Worm (Caenorhabditis elegans): ENCODE measurements around the gene Y73B6A.1.

Gene Y73B6A.1

ce11 chrIV:6657519-6658031, 10.2 kb downstream of the Y73B6A.1 start, which contains the start of gene C01B10.11 (continued):
- no peak for TF ChIP-seq pag-3 (tag; optimal IDR thresholded peaks at IDR 0.05; ENCODE audit: borderline replicate concordance, insufficient read depth)
- TF ChIP-seq unc-62 (GFP tag; optimal IDR thresholded peaks at IDR 0.05): no peak
- no peak for TF ChIP-seq lir-3 (tag; optimal IDR thresholded peaks at IDR 0.05; ENCODE audit: poor library complexity)
- TF ChIP-seq skn-1 (tag; optimal IDR thresholded peaks at IDR 0.05): no peak
- TF ChIP-seq zag-1 (tag; optimal IDR thresholded peaks at IDR 0.05): no peak
- TF ChIP-seq unc-130 (tag; optimal IDR thresholded peaks at IDR 0.05): no peak
- TF ChIP-seq F16B12.6 (tag; optimal IDR thresholded peaks at IDR 0.05): no peak
- TF ChIP-seq ces-1 (GFP tag; optimal IDR thresholded peaks at IDR 0.05): no peak
- peak; percentile 96 for TF ChIP-seq blmp-1 (tag; optimal IDR thresholded peaks at IDR 0.05)
- no peak for TF ChIP-seq tlp-1 (tag; optimal IDR thresholded peaks at IDR 0.05)
- no peak for TF ChIP-seq unc-30 (tag; optimal IDR thresholded peaks at IDR 0.05)
- TF ChIP-seq isw-1 (GFP tag; IDR thresholded peaks at IDR 0.05): no peak
- no peak for TF ChIP-seq C16A3.4 (tag; optimal IDR thresholded peaks at IDR 0.05)
- TF ChIP-seq sup-37 (GFP tag; optimal IDR thresholded peaks at IDR 0.05): no peak
- peak; percentile 40 for TF ChIP-seq snu-23 (GFP tag; optimal IDR thresholded peaks at IDR 0.05)
- TF ChIP-seq nhr-12 (tag; optimal IDR thresholded peaks at IDR 0.05): no peak
- TF ChIP-seq lin-14 (GFP tag; optimal IDR thresholded peaks at IDR 0.05): peak; percentile 61
- no peak for TF ChIP-seq elt-2 (tag; optimal IDR thresholded peaks at IDR 0.05)
- TF ChIP-seq aha-1 (tag; optimal IDR thresholded peaks at IDR 0.05): no peak
- no peak for TF ChIP-seq C04F5.9 (tag; optimal IDR thresholded peaks at IDR 0.05)
- no peak for TF ChIP-seq Y116A8C.19 (tag; optimal IDR thresholded peaks at IDR 0.05; ENCODE audit: borderline replicate concordance)
- no peak for TF ChIP-seq xbp-1 (tag; optimal IDR thresholded peaks at IDR 0.05)
- no peak for TF ChIP-seq swsn-7 (tag; optimal IDR thresholded peaks at IDR 0.05)

DNA sequence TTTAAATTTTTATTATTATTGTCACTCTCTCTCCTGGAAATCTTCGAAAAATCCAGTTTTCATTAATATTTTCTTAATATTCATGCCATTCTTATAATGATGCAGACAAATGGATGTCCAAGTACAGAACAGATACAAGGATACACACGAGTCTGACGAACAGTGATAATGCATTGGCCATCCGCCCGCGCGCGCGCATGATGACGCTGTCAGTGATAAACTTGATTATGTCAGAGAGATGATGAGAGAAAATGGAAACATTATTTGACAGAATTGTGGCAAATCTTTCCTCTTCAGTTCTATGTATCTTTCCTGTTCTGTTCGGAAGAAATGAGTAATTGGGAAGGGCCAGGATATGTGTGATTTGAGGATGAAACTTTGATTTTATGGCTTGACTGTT, 12.1 kb downstream of the Y73B6A.1 start:
- TF ChIP-seq blmp-1 (tag; optimal IDR thresholded peaks at IDR 0.05): peak; percentile 82
- peak; percentile 18 for TF ChIP-seq ztf-4 (tag; optimal IDR thresholded peaks at IDR 0.05)
- no peak for TF ChIP-seq ceh-8 (GFP tag; optimal IDR thresholded peaks at IDR 0.05)
- no peak for TF ChIP-seq ceh-90 (tag; optimal IDR thresholded peaks at IDR 0.05)
- TF ChIP-seq unc-30 (tag; optimal IDR thresholded peaks at IDR 0.05): no peak
- TF ChIP-seq elt-3 (tag; optimal IDR thresholded peaks at IDR 0.05): peak in 3 of 6 experiments; percentile 1 to 63 (median 28)
- peak in 1 of 2 experiments; percentile 34 for TF ChIP-seq lin-35 (GFP tag; optimal IDR thresholded peaks at IDR 0.05)
- TF ChIP-seq nhr-85 (tag): peak; percentile 65
- no peak for TF ChIP-seq sup-37 (GFP tag; optimal IDR thresholded peaks at IDR 0.05)
- TF ChIP-seq vab-15 (tag; optimal IDR thresholded peaks at IDR 0.05): no peak
- peak; percentile 60 for TF ChIP-seq lin-14 (GFP tag; optimal IDR thresholded peaks at IDR 0.05)

DNA sequence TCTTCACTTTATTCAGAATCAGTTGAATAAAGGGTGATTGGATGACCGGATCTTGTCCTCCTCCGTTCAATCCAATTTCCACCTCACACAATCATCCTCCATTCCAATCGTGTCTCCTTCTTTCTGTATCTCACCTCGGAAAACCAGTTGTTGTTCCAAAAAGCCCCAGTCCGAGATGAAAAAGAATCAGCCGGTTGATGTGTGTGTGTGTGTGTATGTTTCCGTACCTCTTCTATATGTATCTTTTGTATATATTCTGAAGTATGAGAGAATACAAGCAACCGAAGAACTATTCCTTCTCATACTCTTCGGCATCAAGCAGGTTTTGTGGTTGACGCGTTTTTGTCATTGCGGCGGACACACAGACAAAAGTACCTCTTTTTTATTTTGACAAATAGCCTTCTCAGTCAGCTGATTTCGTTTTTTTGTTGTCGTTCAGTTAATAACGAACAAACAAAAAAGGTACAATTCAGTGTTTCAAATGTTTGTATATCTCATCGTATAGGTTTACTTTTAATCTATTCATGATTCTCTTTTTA, 14.1 kb downstream of the Y73B6A.1 start:
- TF ChIP-seq lin-35 (GFP tag; optimal IDR thresholded peaks at IDR 0.05) (peak in 1 of 2 experiments; percentile 35), sptf-1 (tag; optimal IDR thresholded peaks at IDR 0.05) (no peak), ama-1 (optimal IDR thresholded peaks at IDR 0.05) (no peak), ceh-90 (tag; optimal IDR thresholded peaks at IDR 0.05) (no peak), nhr-20 (tag; optimal IDR thresholded peaks at IDR 0.05) (no peak), sup-37 (GFP tag; optimal IDR thresholded peaks at IDR 0.05) (no peak), nhr-85 (tag) (peak; percentile 84), nhr-77 (tag; optimal IDR thresholded peaks at IDR 0.05) (no peak), pag-3 (tag; optimal IDR thresholded peaks at IDR 0.05; ENCODE audit: borderline replicate concordance, insufficient read depth) (peak; percentile 3), unc-62 (GFP tag; optimal IDR thresholded peaks at IDR 0.05) (no peak), lin-14 (GFP tag; optimal IDR thresholded peaks at IDR 0.05) (peak; percentile 64), lin-13 (GFP tag; optimal IDR thresholded peaks at IDR 0.05) (no peak), ztf-4 (tag; optimal IDR thresholded peaks at IDR 0.05) (peak; percentile 15), mep-1 (tag; optimal IDR thresholded peaks at IDR 0.05) (peak; percentile 28), nhr-76 (tag; optimal IDR thresholded peaks at IDR 0.05) (no peak), ceh-82 (tag; optimal IDR thresholded peaks at IDR 0.05) (no peak), blmp-1 (tag; optimal IDR thresholded peaks at IDR 0.05) (peak; percentile 81), unc-130 (tag; optimal IDR thresholded peaks at IDR 0.05) (no peak), unc-86 (tag; optimal IDR thresholded peaks at IDR 0.05) (no peak), elt-3 (tag; optimal IDR thresholded peaks at IDR 0.05) (peak in 1 of 6 experiments; percentile 42), grh-1 (GFP tag; IDR thresholded peaks at IDR 0.05) (0 out of 2 replicates have a peak, but pooled peaks have one; percentile 23), ceh-63 (GFP tag; optimal IDR thresholded peaks at IDR 0.05) (no peak), mef-2 (tag; optimal IDR thresholded peaks at IDR 0.05) (no peak)

Data from whole organism, L1 larva.